Worm (Caenorhabditis elegans) whole organism, late embryonic: ENCODE measurements around the gene R13A1.5.

Experiments
- F13H6.1 ChIP-seq: sonication (generic microtip); optimal IDR thresholded peaks from 2 replicates; lab custom pipeline; 2016; ENCODE audit warnings: missing genetic modification characterization, missing compliant biosample characterization
- ahr-1 ChIP-seq: sonication (generic microtip); optimal IDR thresholded peaks from 2 replicates; lab custom pipeline; 2016; ENCODE audit warnings: missing genetic modification characterization, missing compliant biosample characterization
- ceh-18 ChIP-seq: sonication (generic microtip); optimal IDR thresholded peaks from 2 replicates; lab custom pipeline; 2016; ENCODE audit warnings: missing genetic modification characterization, missing compliant biosample characterization
- che-1 ChIP-seq: sonication (generic microtip); optimal IDR thresholded peaks from 2 replicates; lab custom pipeline; 2016; ENCODE audit warnings: mild to moderate bottlenecking, missing genetic modification characterization, missing compliant biosample characterization
- dve-1 ChIP-seq: sonication (generic microtip); optimal IDR thresholded peaks from 2 replicates; lab custom pipeline; 2017; ENCODE audit warnings: antibody characterized with exemption, mild to moderate bottlenecking, missing genetic modification characterization, missing compliant biosample characterization
- ets-4 ChIP-seq: sonication (generic microtip); optimal IDR thresholded peaks from 2 replicates; lab custom pipeline; 2016; ENCODE audit warnings: missing genetic modification characterization, missing compliant biosample characterization
- eyg-1 ChIP-seq: sonication (generic microtip); optimal IDR thresholded peaks from 2 replicates; lab custom pipeline; 2016; ENCODE audit warnings: missing genotype, missing genetic modification characterization, missing compliant biosample characterization
- madf-2 ChIP-seq: sonication (generic microtip); optimal IDR thresholded peaks from 2 replicates; lab custom pipeline; 2017; ENCODE audit warnings: missing genetic modification characterization, missing compliant biosample characterization
- nfya-1 ChIP-seq: sonication (generic microtip); optimal IDR thresholded peaks from 2 replicates; lab custom pipeline; 2017; ENCODE audit warnings: missing genetic modification characterization, mild to moderate bottlenecking, missing compliant biosample characterization, antibody characterized with exemption, moderate library complexity
- pag-3 ChIP-seq: sonication (generic microtip); optimal IDR thresholded peaks from 2 replicates; lab custom pipeline; 2016; ENCODE audit warnings: missing compliant biosample characterization, missing genetic modification characterization, borderline replicate concordance
- pha-4 ChIP-seq: fragments of 150-350 bp; optimal IDR thresholded peaks from 2 replicates; lab custom pipeline; 2018; ENCODE audit warnings: missing biosample characterization, missing genetic modification reagents, missing genetic modification characterization
- pqm-1 ChIP-seq: sonication (generic microtip); optimal IDR thresholded peaks from 2 replicates; lab custom pipeline; 2016; ENCODE audit warnings: missing genetic modification characterization, missing compliant biosample characterization
- tbx-2 ChIP-seq: sonication (generic microtip); optimal IDR thresholded peaks from 2 replicates; lab custom pipeline; 2016; ENCODE audit warnings: missing genetic modification characterization, missing compliant biosample characterization

ce11 chrIV:7144670-7145257 is 46.9 kb downstream of the R13A1.5 start, which contains the start of gene hecd-1:
- TF ChIP-seq tbx-2 = no peak
- no peak for TF ChIP-seq F13H6.1 (tag; lab: Kevin White, UChicago)
- no peak for TF ChIP-seq pag-3
- no peak for TF ChIP-seq ets-4 (tag; lab: Kevin White, UChicago)
- no peak for TF ChIP-seq nfya-1 (tag; lab: Kevin White, UChicago)
- TF ChIP-seq che-1 (tag; lab: Kevin White, UChicago) = no peak
- no peak for TF ChIP-seq pqm-1
- TF ChIP-seq ceh-18 (tag; lab: Kevin White, UChicago) = no peak
- no peak for TF ChIP-seq dve-1 (tag; lab: Kevin White, UChicago)
- no peak for TF ChIP-seq ahr-1
- TF ChIP-seq madf-2 = no peak
- no peak for TF ChIP-seq eyg-1
- TF ChIP-seq pha-4 (tag; lab: Kevin White, UChicago) = no peak
